Worm (Caenorhabditis elegans) whole organism, late embryonic: ENCODE results near the gene R03H10.11.

Source experiments
- ceh-14 ChIP-seq: sonication (generic microtip); optimal IDR thresholded peaks from 2 replicates; lab custom pipeline; 2016; ENCODE audit warnings: missing genotype, missing genetic modification characterization, missing compliant biosample characterization
- ceh-31 ChIP-seq: sonication (generic microtip); optimal IDR thresholded peaks from 2 replicates; lab custom pipeline; 2016; ENCODE audit warnings: missing genetic modification characterization, missing compliant biosample characterization
- dve-1 ChIP-seq: sonication (generic microtip); optimal IDR thresholded peaks from 2 replicates; lab custom pipeline; 2017; ENCODE audit warnings: antibody characterized with exemption, mild to moderate bottlenecking, missing genetic modification characterization, missing compliant biosample characterization
- ets-4 ChIP-seq: sonication (generic microtip); optimal IDR thresholded peaks from 2 replicates; lab custom pipeline; 2016; ENCODE audit warnings: missing genetic modification characterization, missing compliant biosample characterization
- nfya-1 ChIP-seq: sonication (generic microtip); optimal IDR thresholded peaks from 2 replicates; lab custom pipeline; 2017; ENCODE audit warnings: missing genetic modification characterization, mild to moderate bottlenecking, missing compliant biosample characterization, antibody characterized with exemption, moderate library complexity
- pha-4 ChIP-seq: fragments of 150-350 bp; optimal IDR thresholded peaks from 2 replicates; lab custom pipeline; 2018; ENCODE audit warnings: missing biosample characterization, missing genetic modification reagents, missing genetic modification characterization
- unc-86 ChIP-seq: sonication (generic microtip); optimal IDR thresholded peaks from 2 replicates; lab custom pipeline; 2016; ENCODE audit warnings: missing genetic modification characterization, missing compliant biosample characterization

DNA sequence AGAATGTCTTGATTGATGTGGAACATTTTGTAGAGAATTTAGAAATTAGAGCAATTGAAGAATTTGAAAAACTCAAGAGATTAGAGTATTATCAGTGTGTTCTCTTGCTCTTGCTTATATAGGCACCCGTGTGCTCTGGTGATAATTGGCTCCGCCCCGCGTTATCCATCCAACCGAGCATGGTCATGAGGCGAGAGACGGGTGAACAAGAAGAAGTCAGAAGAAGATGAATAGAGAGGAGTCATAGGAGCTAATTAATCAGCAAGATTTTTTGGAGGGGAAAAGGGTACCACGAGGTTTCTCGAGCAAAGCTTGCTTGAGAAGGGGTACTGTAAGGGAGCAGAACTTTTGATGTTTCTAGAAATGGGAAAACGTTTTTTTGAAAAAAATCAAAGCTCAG is 24.6 kb upstream of the R03H10.11 start:
- no peak for TF ChIP-seq pha-4
- TF ChIP-seq nfya-1 (tag; lab: Kevin White, UChicago), result no peak
- no peak for TF ChIP-seq ceh-31 (tag; lab: Kevin White, UChicago)
- no peak for TF ChIP-seq unc-86 (tag; lab: Kevin White, UChicago)
- TF ChIP-seq ceh-14 (tag; lab: Kevin White, UChicago), result no peak
- no peak for TF ChIP-seq ets-4
- TF ChIP-seq dve-1, result no peak
